Fruit fly (Drosophila melanogaster) whole organism, embryonic: ENCODE data around the gene CG31445.

Experiments
- Abd-B ChIP-seq: fragments of 200-800 bp; sonication (Bioruptor generic); optimal IDR thresholded peaks from 2 replicates; lab custom pipeline; 2018; ENCODE audit warnings: missing biosample characterization, mild to moderate bottlenecking, missing genetic modification characterization, moderate library complexity
- Atf6 ChIP-seq: fragments of 200-800 bp; sonication (Bioruptor generic); IDR thresholded peaks from 2 replicates; pipeline ENCODE4 v1.3.6; 2022; ENCODE audit warnings: missing biosample characterization, missing genetic modification characterization
- BtbVII ChIP-seq: fragments of 200-800 bp; sonication (Bioruptor generic); optimal IDR thresholded peaks from 3 replicates; lab custom pipeline; 2017; ENCODE audit warnings: missing biosample characterization, mild to moderate bottlenecking, missing genetic modification characterization
- C15 ChIP-seq: fragments of 200-800 bp; sonication (Bioruptor generic); IDR thresholded peaks from 3 replicates; pipeline ENCODE4 v1.3.6; 2022; ENCODE audit warnings: missing biosample characterization, missing genetic modification characterization
- CG10654 ChIP-seq: fragments of 200-800 bp; sonication (Bioruptor generic); optimal IDR thresholded peaks from 2 replicates; lab custom pipeline; 2016; ENCODE audit warnings: missing biosample characterization, missing genetic modification characterization
- CG12391 ChIP-seq: fragments of 200-800 bp; sonication (Bioruptor generic); optimal IDR thresholded peaks from 3 replicates; lab custom pipeline; 2018; ENCODE audit warnings: missing biosample characterization, mild to moderate bottlenecking, missing genetic modification characterization, moderate library complexity
- CG13287 ChIP-seq: fragments of 200-800 bp; sonication (Bioruptor generic); IDR thresholded peaks from 2 replicates; pipeline ENCODE4 v1.3.6; 2022; ENCODE audit warnings: missing biosample characterization, missing genetic modification characterization; ENCODE audit not compliant: partially characterized antibody
- CG1647 ChIP-seq: fragments of 200-800 bp; sonication (Bioruptor generic); optimal IDR thresholded peaks from 3 replicates; lab custom pipeline; 2016; ENCODE audit warnings: missing biosample characterization, missing genetic modification characterization
- CG16813 ChIP-seq: fragments of 200-800 bp; sonication (Bioruptor generic); IDR thresholded peaks from 3 replicates; pipeline ENCODE4 v1.3.6; 2022; ENCODE audit warnings: missing biosample characterization, missing genetic modification characterization; ENCODE audit not compliant: partially characterized antibody
- CG17802 ChIP-seq: fragments of 200-800 bp; sonication (Bioruptor generic); optimal IDR thresholded peaks from 2 replicates; lab custom pipeline; 2018; ENCODE audit warnings: missing biosample characterization, mild to moderate bottlenecking, missing genetic modification characterization, moderate library complexity
- CG18262 ChIP-seq: fragments of 200-800 bp; optimal IDR thresholded peaks from 3 replicates; lab custom pipeline; 2019; ENCODE audit warnings: missing biosample characterization, mild to moderate bottlenecking, missing genetic modification characterization, moderate library complexity
- CG18599 ChIP-seq: fragments of 200-800 bp; sonication (Bioruptor generic); optimal IDR thresholded peaks from 3 replicates; lab custom pipeline; 2017; ENCODE audit warnings: missing biosample characterization, missing genetic modification characterization, mild to moderate bottlenecking, moderate library complexity, missing genetic modification reagents
- CG32767 ChIP-seq: fragments of 200-800 bp; sonication (Bioruptor generic); IDR thresholded peaks from 2 replicates; pipeline ENCODE4 v1.3.6; 2022; ENCODE audit warnings: missing biosample characterization, missing genetic modification characterization
- CG4424 ChIP-seq: fragments of 200-800 bp; sonication (Bioruptor generic); optimal IDR thresholded peaks from 3 replicates; lab custom pipeline; 2016; ENCODE audit warnings: missing biosample characterization, missing genetic modification characterization
- CG7745 ChIP-seq: fragments of 200-800 bp; sonication (Bioruptor generic); optimal IDR thresholded peaks from 2 replicates; lab custom pipeline; 2018; ENCODE audit warnings: missing biosample characterization, mild to moderate bottlenecking, missing genetic modification characterization, moderate library complexity
- CG8290 ChIP-seq, 3 experiments: fragments of 200-800 bp; sonication (Bioruptor generic); optimal IDR thresholded peaks; 2 replicates each; lab custom pipeline; 2016 to 2019; ENCODE audit warnings: missing biosample characterization in 3 of 3, missing genetic modification characterization in 3 of 3, mild to moderate bottlenecking in 2 of 3, moderate library complexity in 1 of 3
- CG9797 ChIP-seq: fragments of 200-800 bp; sonication (Bioruptor generic); optimal IDR thresholded peaks from 3 replicates; lab custom pipeline; 2018; ENCODE audit warnings: missing biosample characterization, mild to moderate bottlenecking, missing genetic modification characterization
- Dad ChIP-seq: fragments of 200-800 bp; sonication (Bioruptor generic); optimal IDR thresholded peaks from 3 replicates; lab custom pipeline; 2016; ENCODE audit warnings: missing biosample characterization, missing genetic modification characterization
- Doc2 ChIP-seq: fragments of 200-800 bp; sonication (Bioruptor generic); IDR thresholded peaks from 2 replicates; pipeline ENCODE4 v1.3.6; 2022; ENCODE audit warnings: missing biosample characterization, missing genetic modification characterization
- E2f2 ChIP-seq: fragments of 200-800 bp; sonication (Bioruptor generic); IDR thresholded peaks from 2 replicates; pipeline ENCODE4 v1.3.6; 2022; ENCODE audit warnings: missing biosample characterization, missing genetic modification characterization
- Fer2 ChIP-seq: fragments of 200-800 bp; sonication (Bioruptor generic); optimal IDR thresholded peaks from 2 replicates; lab custom pipeline; 2018; ENCODE audit warnings: missing biosample characterization, mild to moderate bottlenecking, missing genetic modification characterization, moderate library complexity
- Gsc ChIP-seq: fragments of 200-800 bp; sonication (Bioruptor generic); IDR thresholded peaks from 2 replicates; pipeline ENCODE4 v1.3.6; 2022; ENCODE audit warnings: missing biosample characterization, missing genetic modification characterization
- HLH3B ChIP-seq: fragments of 200-800 bp; sonication (Bioruptor generic); IDR thresholded peaks from 2 replicates; pipeline ENCODE4 v1.3.6; 2022; ENCODE audit warnings: missing biosample characterization, missing genetic modification characterization
- Hmx ChIP-seq: fragments of 200-800 bp; sonication (Bioruptor generic); optimal IDR thresholded peaks from 2 replicates; lab custom pipeline; 2016; ENCODE audit warnings: missing biosample characterization, missing genetic modification characterization
- Hr78 ChIP-seq, 2 experiments: fragments of 200-800 bp in 1 of 2; fragments of >200 bp in 1 of 2; sonication (Bioruptor generic) in 1 of 2; optimal IDR thresholded peaks; 2 replicates each; lab custom pipeline; 2017 to 2019; ENCODE audit warnings: missing biosample characterization in 2 of 2, missing genetic modification characterization in 2 of 2, mild to moderate bottlenecking in 1 of 2, moderate library complexity in 1 of 2
- Lhr ChIP-seq: fragments of 200-800 bp; sonication (Bioruptor generic); optimal IDR thresholded peaks from 3 replicates; lab custom pipeline; 2017; ENCODE audit warnings: mild to moderate bottlenecking, missing biosample characterization, missing genetic modification reagents, missing genetic modification characterization
- Lim3 ChIP-seq: fragments of 200-800 bp; sonication (Bioruptor generic); IDR thresholded peaks from 2 replicates; pipeline ENCODE4 v1.3.6; 2022; ENCODE audit warnings: missing biosample characterization, missing genetic modification characterization
- Lpt ChIP-seq: fragments of >200 bp; optimal IDR thresholded peaks from 2 replicates; lab custom pipeline; 2018; ENCODE audit warnings: missing biosample characterization, missing genetic modification characterization
- Rx ChIP-seq: fragments of 200-800 bp; sonication (Bioruptor generic); IDR thresholded peaks from 2 replicates; pipeline ENCODE4 v1.3.6; 2022; ENCODE audit warnings: missing biosample characterization, missing genetic modification characterization
- Side ChIP-seq: fragments of 200-800 bp; sonication (Bioruptor generic); optimal IDR thresholded peaks from 2 replicates; lab custom pipeline; 2016; ENCODE audit warnings: missing biosample characterization, missing genetic modification characterization
- Ssrp ChIP-seq: fragments of 200-800 bp; sonication (Bioruptor generic); optimal IDR thresholded peaks from 2 replicates; lab custom pipeline; 2018; ENCODE audit warnings: missing biosample characterization, mild to moderate bottlenecking, missing genetic modification characterization, moderate library complexity
- Stat92E ChIP-seq, 3 experiments: fragments of >200 bp in 2 of 3; fragments of 200-800 bp in 1 of 3; sonication (Bioruptor generic) in 1 of 3; optimal IDR thresholded peaks; 2 replicates each; lab custom pipeline; 2017 to 2019; ENCODE audit warnings: missing biosample characterization in 3 of 3, missing genetic modification characterization in 3 of 3, mild to moderate bottlenecking in 1 of 3, moderate library complexity in 1 of 3
- az2 ChIP-seq: fragments of 200-800 bp; sonication (Bioruptor generic); optimal IDR thresholded peaks from 3 replicates; lab custom pipeline; 2016; ENCODE audit warnings: missing biosample characterization, missing genetic modification characterization
- chm ChIP-seq: fragments of 200-800 bp; sonication (Bioruptor generic); IDR thresholded peaks from 2 replicates; pipeline ENCODE4 v1.3.6; 2022; ENCODE audit warnings: missing biosample characterization, missing genetic modification characterization
- chn ChIP-seq: fragments of 200-800 bp; sonication (Bioruptor generic); optimal IDR thresholded peaks from 2 replicates; lab custom pipeline; 2016; ENCODE audit warnings: missing biosample characterization, missing genetic modification characterization
- crol ChIP-seq: fragments of 200-800 bp; sonication (Bioruptor generic); IDR thresholded peaks from 2 replicates; pipeline ENCODE4 v1.3.6; 2022; ENCODE audit warnings: missing biosample characterization, missing genetic modification characterization
- dan ChIP-seq: fragments of 200-800 bp; sonication (Bioruptor generic); IDR thresholded peaks from 2 replicates; pipeline ENCODE4 v1.3.6; 2022; ENCODE audit warnings: missing biosample characterization, missing genetic modification characterization
- dm ChIP-seq: fragments of 200-800 bp; sonication (Bioruptor generic); optimal IDR thresholded peaks from 3 replicates; lab custom pipeline; 2016; ENCODE audit warnings: missing biosample characterization, missing genetic modification characterization
- dpn ChIP-seq, 2 experiments: fragments of 200-800 bp; sonication (Bioruptor generic); optimal IDR thresholded peaks; 3 replicates each; lab custom pipeline; 2016; ENCODE audit warnings: missing biosample characterization in 2 of 2, missing genetic modification characterization in 2 of 2
- jumu ChIP-seq: fragments of 200-800 bp; sonication (Bioruptor generic); optimal IDR thresholded peaks from 3 replicates; lab custom pipeline; 2016; ENCODE audit warnings: missing biosample characterization, missing genetic modification characterization
- kah ChIP-seq: fragments of 200-800 bp; sonication (Bioruptor generic); optimal IDR thresholded peaks from 2 replicates; lab custom pipeline; 2018; ENCODE audit warnings: missing biosample characterization, mild to moderate bottlenecking, missing genetic modification characterization
- mam ChIP-seq: fragments of 200-800 bp; sonication (Bioruptor generic); optimal IDR thresholded peaks from 3 replicates; lab custom pipeline; 2016; ENCODE audit warnings: missing biosample characterization, missing genetic modification characterization
- pb ChIP-seq: fragments of 200-800 bp; sonication (Bioruptor generic); optimal IDR thresholded peaks from 3 replicates; lab custom pipeline; 2016; ENCODE audit warnings: missing biosample characterization, missing genetic modification characterization
- pnt ChIP-seq: fragments of 200-800 bp; sonication (Bioruptor generic); optimal IDR thresholded peaks from 3 replicates; lab custom pipeline; 2016; ENCODE audit warnings: missing biosample characterization, missing genetic modification characterization
- ro ChIP-seq: fragments of 200-800 bp; sonication (Bioruptor generic); IDR thresholded peaks from 2 replicates; pipeline ENCODE4 v1.3.6; 2022; ENCODE audit warnings: missing biosample characterization, missing genetic modification characterization
- sim ChIP-seq: fragments of 200-800 bp; sonication (Bioruptor generic); IDR thresholded peaks from 2 replicates; pipeline ENCODE4 v1.3.6; 2022; ENCODE audit warnings: missing biosample characterization, missing genetic modification characterization
- tgo ChIP-seq: fragments of 200-800 bp; sonication (Bioruptor generic); IDR thresholded peaks from 3 replicates; pipeline ENCODE4 v1.3.6; 2022; ENCODE audit warnings: missing biosample characterization, missing genetic modification characterization
- tll ChIP-seq, 2 experiments: fragments of 200-800 bp in 1 of 2; fragments of >200 bp in 1 of 2; sonication (Bioruptor generic) in 1 of 2; optimal IDR thresholded peaks; 2 replicates each; lab custom pipeline; 2017 to 2019; ENCODE audit warnings: missing biosample characterization in 2 of 2, missing genetic modification characterization in 2 of 2, mild to moderate bottlenecking in 1 of 2, moderate library complexity in 1 of 2
- wdn ChIP-seq: fragments of 200-800 bp; sonication (Bioruptor generic); IDR thresholded peaks from 2 replicates; pipeline ENCODE4 v1.3.6; 2022; ENCODE audit warnings: missing biosample characterization, missing genetic modification characterization
- yki ChIP-seq: fragments of >200 bp; optimal IDR thresholded peaks from 3 replicates; lab custom pipeline; 2018

CG31445 gene

DNA sequence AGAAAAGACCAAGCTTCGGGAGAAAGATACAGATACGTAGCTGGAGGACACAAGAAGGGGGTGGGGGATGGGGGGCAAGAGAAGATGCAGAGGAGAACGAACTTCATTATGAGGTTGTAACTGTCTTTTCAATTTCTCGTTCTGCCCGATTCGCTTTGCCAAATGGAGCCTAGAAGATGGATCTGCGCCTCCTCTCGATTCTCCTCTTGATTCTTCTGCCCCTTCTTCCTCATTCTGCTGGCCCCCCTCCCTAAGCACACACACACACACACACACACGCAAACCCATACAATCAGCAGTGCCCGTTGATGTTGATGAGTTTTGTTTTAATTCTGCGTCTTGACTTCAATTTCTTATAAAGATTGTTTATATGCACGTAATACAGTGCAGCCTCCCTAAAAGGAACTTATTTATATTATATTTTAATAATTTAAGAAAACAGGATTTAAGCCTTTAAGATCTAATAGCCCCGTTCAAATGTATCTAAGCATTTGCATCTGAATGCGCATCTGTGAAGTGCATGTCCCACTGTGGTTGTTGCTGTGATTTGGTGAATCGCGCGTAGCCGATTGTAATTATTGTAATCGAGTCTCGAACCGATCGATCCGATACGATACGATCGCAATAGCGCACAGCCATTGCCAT is 37.5 kb downstream of the CG31445 start (continued):
- TF ChIP-seq CG18262 (peak; percentile 39), wdn (peak; percentile 45; the same call in 1 of the 2 replicates), CG8290 (GFP tag; optimal IDR thresholded peaks at IDR 0.05; lab: Kevin White, UChicago) (no peak), CG8290 (tag; optimal IDR thresholded peaks at IDR 0.05; lab: Kevin White, UChicago) (peak in 1 of 2 experiments; percentile 13), pnt (no peak), Hr78 (GFP tag; optimal IDR thresholded peaks at IDR 0.05; lab: Kevin White, UChicago) (no peak), Dad (GFP tag; lab: Kevin White, UChicago) (no peak), CG1647 (no peak), HLH3B (GFP tag; lab: Robert Waterston, UW) (peak; percentile 73; the same call in 1 of the 2 replicates), sim (GFP tag; lab: Robert Waterston, UW) (no peak), chn (GFP tag; lab: Kevin White, UChicago) (no peak), E2f2 (peak; percentile 38; the same call in 1 of the 2 replicates), Ssrp (tag; lab: Kevin White, UChicago) (peak; percentile 51), Lhr (GFP tag; lab: Kevin White, UChicago) (no peak), Stat92E (GFP tag; optimal IDR thresholded peaks at IDR 0.05; lab: Kevin White, UChicago) (no peak), CG13287 (GFP tag; lab: Robert Waterston, UW) (no peak), CG4424 (peak; percentile 54), Hmx (GFP tag; lab: Kevin White, UChicago) (no peak), CG17802 (tag; lab: Kevin White, UChicago) (no peak), CG32767 (GFP tag; lab: Robert Waterston, UW) (no peak), BtbVII (GFP tag; lab: Kevin White, UChicago) (peak; percentile 54), tll (GFP tag; optimal IDR thresholded peaks at IDR 0.05; lab: Kevin White, UChicago) (no peak), yki (lab: Kevin White, UChicago) (no peak), CG16813 (GFP tag; lab: Robert Waterston, UW) (no peak), Doc2 (GFP tag; lab: Robert Waterston, UW) (no peak), kah (no peak), dan (GFP tag; lab: Robert Waterston, UW) (no peak), CG12391 (tag; lab: Kevin White, UChicago) (peak; percentile 50), CG7745 (tag; lab: Kevin White, UChicago) (no peak), jumu (no peak), Lpt (no peak), CG18599 (GFP tag; lab: Kevin White, UChicago) (peak; percentile 62), Gsc (0 out of 2 replicates have a peak, but pooled peaks have one; percentile 12), az2 (GFP tag; lab: Kevin White, UChicago) (peak; percentile 38), crol (GFP tag; lab: Robert Waterston, UW) (peak; percentile 44), dpn (GFP tag; optimal IDR thresholded peaks at IDR 0.05; lab: Kevin White, UChicago) (peak in 1 of 2 experiments; percentile 61), CG10654 (GFP tag; lab: Kevin White, UChicago) (peak; percentile 32), CG9797 (GFP tag; lab: Kevin White, UChicago) (no peak), Abd-B (GFP tag; lab: Kevin White, UChicago) (peak; percentile 75), tgo (GFP tag; lab: Robert Waterston, UW) (peak; percentile 81), Side (GFP tag; lab: Kevin White, UChicago) (no peak), Atf6 (GFP tag; lab: Robert Waterston, UW) (peak; percentile 65), dm (GFP tag; lab: Kevin White, UChicago) (no peak), Fer2 (tag; lab: Kevin White, UChicago) (peak; percentile 22), pb (GFP tag; lab: Kevin White, UChicago) (no peak), chm (GFP tag; lab: Robert Waterston, UW) (peak; percentile 24; the same call in 1 of the 2 replicates), mam (GFP tag; lab: Kevin White, UChicago) (peak; percentile 30), ro (GFP tag; lab: Robert Waterston, UW) (no peak), Rx (GFP tag; lab: Robert Waterston, UW) (peak; percentile 41; the same call in 1 of the 2 replicates), C15 (GFP tag; lab: Robert Waterston, UW) (peak; percentile 14; the same call in 1 of the 3 replicates), Lim3 (GFP tag; lab: Robert Waterston, UW) (no peak)
